Fruit fly (Drosophila melanogaster) S2 (cell line): ENCODE data around the gene CG14853.

Source experiments
- CG8478 ChIP-seq: fragments of >200 bp; optimal IDR thresholded peaks from 2 replicates; lab custom pipeline; 2018
- CTCF ChIP-seq, 2 experiments: fragments of >200 bp; optimal IDR thresholded peaks; 2 replicates each; lab custom pipeline; 2018

Gene CG14853

DNA sequence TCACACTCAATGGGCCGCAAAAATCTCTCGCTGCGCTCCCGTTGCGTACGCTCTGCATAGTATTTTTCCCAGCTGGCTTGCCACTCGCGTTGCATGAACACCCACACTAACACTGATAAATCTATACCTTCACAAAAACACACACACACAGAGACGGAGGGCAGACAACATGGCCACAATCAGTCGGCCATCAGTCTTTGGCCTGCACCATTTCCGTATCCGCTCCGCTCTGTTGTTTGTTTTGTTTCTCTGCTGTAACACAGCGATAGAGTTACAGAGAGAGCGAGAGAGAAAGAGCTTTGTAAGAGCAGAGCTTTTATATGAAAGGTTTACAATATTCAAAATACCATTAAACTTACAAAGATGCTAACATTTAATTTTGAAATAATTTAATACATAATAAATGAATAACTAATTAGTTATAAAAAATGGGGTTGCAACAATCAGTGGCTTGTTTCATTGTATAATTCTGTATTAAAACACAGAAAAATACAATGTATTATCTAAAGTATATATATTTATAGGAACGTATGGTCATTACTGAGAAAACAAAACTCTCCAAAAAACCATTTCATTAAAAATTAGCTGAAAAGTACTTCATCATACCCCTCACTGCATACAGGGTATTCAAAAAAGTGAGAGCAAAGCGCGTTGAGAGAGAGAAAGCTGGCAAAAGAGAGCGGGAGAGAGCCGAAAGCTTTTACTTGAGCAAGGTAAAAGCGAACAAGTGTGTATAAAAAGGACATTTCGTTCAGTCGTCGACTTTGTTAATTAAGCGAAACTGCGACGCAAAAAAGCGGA lies at the start of gene CG14853:
Gene CG14853, plus strand, starts transcription at position 751 of the 801 bp plus-strand sequence.
- TF ChIP-seq CG8478 (lab: Kevin White, UChicago), result no peak
- TF ChIP-seq CTCF (optimal IDR thresholded peaks at IDR 0.05; lab: Kevin White, UChicago), result no peak

DNA sequence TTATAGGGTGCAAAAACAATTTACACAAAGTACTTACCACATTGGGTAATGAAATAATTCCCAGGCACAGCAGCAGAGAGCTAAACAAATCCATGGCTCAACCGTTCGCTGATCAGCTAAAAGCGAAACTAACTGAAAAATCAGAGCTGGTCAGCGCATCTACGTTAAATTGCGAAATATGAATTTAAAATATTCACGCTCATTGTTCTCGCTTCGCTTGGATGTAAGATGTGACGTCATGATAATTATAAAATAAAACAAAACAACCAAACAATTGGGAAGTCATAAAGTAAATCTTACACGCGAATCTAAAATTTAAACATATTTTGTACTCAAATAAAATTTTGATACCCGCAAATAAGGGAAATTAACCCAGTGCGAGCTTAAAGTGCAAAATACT lies 49.5 kb upstream of the CG14853 start, which contains the start of gene CG14854:
Gene CG14854, minus strand, starts transcription at position 101 of the 400 bp plus-strand sequence.
- TF ChIP-seq CG8478 (lab: Kevin White, UChicago), result no peak
- TF ChIP-seq CTCF (optimal IDR thresholded peaks at IDR 0.05; lab: Kevin White, UChicago), result no peak

DNA sequence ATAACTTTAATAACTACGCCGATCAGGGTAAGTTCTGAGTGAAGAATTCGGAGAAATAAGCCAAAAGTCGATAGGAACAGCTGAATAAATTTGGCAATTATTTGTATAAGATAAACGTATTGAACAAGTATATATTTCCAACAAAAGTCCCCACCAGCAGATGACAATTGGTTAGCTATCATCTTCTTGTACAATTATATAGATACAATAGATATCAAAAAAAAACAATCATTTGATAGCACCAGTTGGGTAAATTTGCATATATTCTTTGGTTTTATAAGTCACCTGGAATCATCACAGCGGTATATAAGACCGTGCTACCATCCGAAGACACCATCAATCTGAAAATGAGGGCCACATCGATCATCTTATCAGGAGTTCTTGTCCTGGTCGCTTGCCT lies 48.8 kb upstream of the CG14853 start, which contains the start of gene Jig:
Gene Jig, plus strand, starts transcription at position 301 of the 400 bp plus-strand sequence.
- no peak for TF ChIP-seq CTCF (optimal IDR thresholded peaks at IDR 0.05; lab: Kevin White, UChicago)
- TF ChIP-seq CG8478 (lab: Kevin White, UChicago), result no peak

- TF ChIP-seq CTCF (optimal IDR thresholded peaks at IDR 0.05; lab: Kevin White, UChicago), result no peak
- TF ChIP-seq CG8478 (lab: Kevin White, UChicago), result no peak
Measured at dm6 chr3R:14562040-14562439, 47.4 kb upstream of the CG14853 start, which contains the start of gene CG14851. CG14851 (plus strand) TSS chr3R:14562340.

- TF ChIP-seq CG8478 (lab: Kevin White, UChicago) (no peak), CTCF (optimal IDR thresholded peaks at IDR 0.05; lab: Kevin White, UChicago) (no peak)
Measured at dm6 chr3R:14564705-14565064, 44.8 kb upstream of the CG14853 start, which contains the start of gene CG8087. CG8087 (minus strand) TSS chr3R:14564805.

- TF ChIP-seq CTCF (optimal IDR thresholded peaks at IDR 0.05; lab: Kevin White, UChicago) (peak; percentile 4 to 70), CG8478 (lab: Kevin White, UChicago) (no peak)
Measured at dm6 chr3R:14565065-14565977, 44.1 kb upstream of the CG14853 start, which contains the start of gene CG14852. CG14852 (plus strand) TSS chr3R:14565927.

DNA sequence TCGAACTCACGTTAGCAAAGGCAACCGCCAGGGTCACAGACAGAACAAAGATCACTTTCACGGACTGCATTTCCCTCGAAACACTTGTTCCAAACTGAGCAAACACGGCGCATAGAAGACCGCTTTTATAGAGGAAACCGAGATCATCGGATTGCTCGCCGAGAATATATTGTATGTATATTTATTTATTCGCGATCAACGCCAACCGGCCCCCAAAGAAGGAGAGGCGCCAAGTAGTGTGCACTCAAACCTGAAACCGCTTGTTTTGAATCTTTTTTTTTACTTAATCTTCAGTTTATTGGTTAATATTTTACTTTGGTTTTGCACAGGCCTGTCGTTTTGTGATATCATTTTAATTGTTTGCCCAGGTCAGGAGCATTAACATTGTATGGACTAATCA lies 42.1 kb upstream of the CG14853 start, which contains the start of gene CG31313:
Gene CG31313, minus strand, starts transcription at position 101 of the 400 bp plus-strand sequence.
- TF ChIP-seq CG8478 (lab: Kevin White, UChicago) (no peak), CTCF (optimal IDR thresholded peaks at IDR 0.05; lab: Kevin White, UChicago) (no peak)

DNA sequence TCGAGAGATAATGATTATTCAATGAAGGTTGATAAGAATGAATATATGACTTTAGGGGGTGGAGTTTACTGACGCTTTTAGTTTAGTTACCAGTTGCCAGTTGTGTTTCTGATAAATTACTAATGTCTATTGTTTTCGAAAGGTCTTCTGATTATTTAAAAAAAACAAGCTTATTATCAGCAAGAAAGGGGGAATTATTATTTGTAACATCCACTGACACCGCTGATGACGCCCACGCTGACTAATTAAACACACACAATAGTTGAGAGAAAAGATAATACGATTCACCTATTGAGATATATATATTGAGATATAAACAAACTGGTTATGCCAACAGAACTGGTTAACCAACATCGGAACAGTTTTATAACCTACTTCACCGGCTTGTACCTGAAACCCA lies 41.6 kb upstream of the CG14853 start:
- no peak for TF ChIP-seq CTCF (optimal IDR thresholded peaks at IDR 0.05; lab: Kevin White, UChicago)
- no peak for TF ChIP-seq CG8478 (lab: Kevin White, UChicago)

DNA sequence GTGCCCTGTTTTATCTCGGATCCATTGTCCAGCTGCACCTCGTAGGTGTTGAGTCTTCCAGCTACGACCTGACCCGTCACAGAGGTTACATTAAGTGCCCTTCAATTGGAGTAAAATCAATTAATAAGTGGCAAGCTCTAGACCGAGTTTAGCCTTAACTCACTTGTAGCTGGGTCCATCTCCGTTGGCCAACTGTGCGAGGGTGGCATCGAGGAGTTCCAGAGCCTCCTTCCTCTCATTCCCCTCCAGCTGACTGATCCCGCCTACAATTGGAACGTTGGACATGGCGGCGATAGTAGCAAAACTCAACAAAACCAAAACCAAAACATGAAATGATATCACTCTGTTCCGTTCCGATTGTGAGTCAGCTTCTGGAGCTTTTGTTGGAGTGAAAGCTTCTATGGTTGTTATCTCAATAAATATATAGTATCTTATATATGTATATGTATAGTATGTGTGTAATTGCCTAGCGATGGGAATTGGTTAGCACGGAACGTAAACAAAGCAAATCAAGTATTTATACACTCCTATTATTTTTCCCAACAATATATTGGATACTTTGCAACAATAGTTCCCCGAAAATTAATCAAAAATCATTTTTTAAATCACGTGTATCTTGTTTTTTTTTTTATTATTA lies 40.8 kb upstream of the CG14853 start, which contains the start of gene CG8066:
Gene CG8066, minus strand, starts transcription at position 347 of the 637 bp plus-strand sequence.
- TF ChIP-seq CG8478 (lab: Kevin White, UChicago), result no peak
- no peak for TF ChIP-seq CTCF (optimal IDR thresholded peaks at IDR 0.05; lab: Kevin White, UChicago)

DNA sequence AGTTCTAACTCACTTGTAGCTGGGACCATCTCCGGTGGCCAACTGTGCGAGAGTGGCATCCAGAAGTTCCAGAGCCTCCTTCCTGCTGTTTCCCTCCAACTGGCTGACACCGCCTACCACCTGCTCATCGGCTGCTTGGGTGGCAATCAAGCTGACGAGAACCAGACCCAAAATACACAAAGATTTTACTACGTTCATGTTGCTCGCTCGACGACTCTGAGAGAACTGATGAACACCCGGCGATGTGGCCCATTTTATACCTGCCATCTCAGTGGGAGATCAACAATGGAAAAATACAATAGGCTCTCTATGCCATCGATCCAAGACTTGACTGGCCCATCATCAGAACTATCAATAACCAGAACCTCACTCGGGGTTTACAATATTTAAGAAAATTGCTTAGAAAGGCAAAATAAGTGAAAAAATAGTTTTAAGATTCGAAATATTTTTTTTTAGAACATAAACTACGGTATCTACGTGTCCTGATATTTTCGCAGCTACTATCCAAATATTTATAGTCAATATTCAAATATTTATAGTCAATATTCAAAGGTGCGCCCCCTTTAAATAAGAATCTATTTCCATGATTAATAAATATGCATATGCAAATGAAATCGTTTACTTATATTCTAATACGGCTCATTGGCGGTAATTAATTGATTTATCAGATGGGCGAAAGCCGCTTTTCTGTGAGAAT lies 39.9 kb upstream of the CG14853 start, which contains the start of gene Cys:
Gene Cys, minus strand, starts transcription at position 234 of the 697 bp plus-strand sequence.
- TF ChIP-seq CTCF (optimal IDR thresholded peaks at IDR 0.05; lab: Kevin White, UChicago), result no peak
- no peak for TF ChIP-seq CG8478 (lab: Kevin White, UChicago)

DNA sequence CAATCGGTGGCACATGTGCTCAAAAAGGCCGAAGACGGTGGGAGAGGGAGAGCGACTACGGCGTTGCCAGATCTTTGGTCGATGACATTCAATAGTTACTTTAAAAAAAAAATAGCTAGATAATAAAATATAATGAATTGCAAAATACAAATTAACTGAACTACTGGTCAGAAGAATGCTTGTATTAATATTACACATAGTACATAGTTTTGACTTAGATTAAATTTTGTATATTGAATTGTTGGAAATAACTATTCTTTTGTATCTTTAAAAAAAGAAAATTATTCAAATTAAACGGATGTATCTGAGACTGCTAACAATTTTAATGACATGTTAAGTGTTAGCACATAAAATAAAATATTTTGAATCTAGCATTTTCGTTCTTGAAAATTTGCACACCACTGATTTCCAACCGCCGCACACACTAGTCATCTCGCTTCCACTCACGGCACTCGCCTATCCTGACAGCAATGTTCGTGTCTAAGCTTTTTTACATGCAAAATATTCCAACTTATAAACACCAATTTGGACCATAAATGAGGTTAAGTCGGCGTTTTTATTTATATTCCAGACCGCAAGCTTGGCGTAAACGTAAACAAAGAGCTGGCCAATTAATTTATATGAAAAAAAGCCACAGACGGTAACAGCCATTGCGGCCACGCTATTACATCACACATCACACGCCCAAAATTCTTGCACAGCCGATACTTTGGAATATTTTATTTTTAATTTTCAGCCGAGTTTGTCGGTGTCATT lies 34.3 kb upstream of the CG14853 start:
- TF ChIP-seq CTCF (optimal IDR thresholded peaks at IDR 0.05; lab: Kevin White, UChicago), result no peak
- no peak for TF ChIP-seq CG8478 (lab: Kevin White, UChicago)

DNA sequence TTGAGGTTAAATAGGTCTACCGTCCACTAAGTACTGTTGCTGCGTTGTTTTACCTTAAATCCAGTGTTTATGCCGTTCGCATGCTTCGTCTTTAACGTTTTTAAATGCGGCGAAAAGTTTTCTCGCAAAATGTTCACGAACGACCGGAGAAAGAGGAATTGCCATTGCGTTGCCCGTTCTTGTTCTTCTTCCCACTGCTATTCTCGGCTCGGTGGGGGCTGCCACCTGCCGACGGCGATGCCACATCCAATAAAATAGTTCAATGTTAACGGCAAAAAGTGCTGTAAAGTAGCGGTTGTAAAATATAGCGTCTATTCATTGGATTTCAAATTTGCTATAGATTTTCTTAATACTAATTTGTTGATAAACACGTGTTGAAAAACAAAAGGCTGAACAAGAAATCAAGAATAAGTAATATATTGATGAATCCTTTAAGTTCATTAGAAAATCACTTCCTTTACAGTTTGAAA lies 33.7 kb upstream of the CG14853 start, which contains the start of gene CG7987:
Gene CG7987, minus strand, starts transcription at position 170 of the 470 bp plus-strand sequence.
- peak; percentile 39 to 64 for TF ChIP-seq CTCF (optimal IDR thresholded peaks at IDR 0.05; lab: Kevin White, UChicago)
- TF ChIP-seq CG8478 (lab: Kevin White, UChicago), result no peak

DNA sequence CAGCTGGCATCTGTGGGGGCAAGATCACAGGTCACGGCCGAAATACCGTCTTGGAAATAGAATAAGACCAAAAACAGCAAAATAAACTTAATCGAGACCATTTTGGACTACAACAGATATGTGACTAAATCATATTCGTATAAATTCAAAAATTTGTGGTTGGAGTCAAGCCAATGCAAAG lies 33.0 kb upstream of the CG14853 start, which contains the start of gene CG44094:
Gene CG44094, minus strand, starts transcription at position 101 of the 181 bp plus-strand sequence.
- TF ChIP-seq CTCF (optimal IDR thresholded peaks at IDR 0.05; lab: Kevin White, UChicago), result no peak
- TF ChIP-seq CG8478 (lab: Kevin White, UChicago), result no peak
